Fruit fly (Drosophila melanogaster): ENCODE results near the gene CG15044.
A peak's percentile ranks its signal among the peaks of the same experiment; 100 is the strongest.

- TF ChIP-seq Pif1B (GFP tag; optimal IDR thresholded peaks at IDR 0.05) (no peak), CG4496 (GFP tag; IDR thresholded peaks at IDR 0.05) (peak; percentile 9; the same call in 2 of the 3 replicates), Pif1A (GFP tag; optimal IDR thresholded peaks at IDR 0.05) (no peak), CG14655 (GFP tag; optimal IDR thresholded peaks at IDR 0.05) (no peak), CG9948 (tag; optimal IDR thresholded peaks at IDR 0.05) (no peak)
Measured at dm6 chrX:18515205-18515921, 23.6 kb upstream of the CG15044 start, which contains the start of the genes Bx and HisRS.

Measured in whole organism, pupa.